Worm (Caenorhabditis elegans) whole organism, L3 larva: ENCODE data around the gene dsl-2.

Experiments
- jun-1 ChIP-seq: fragments of 150-350 bp; optimal IDR thresholded peaks from 2 replicates; lab custom pipeline; 2014; ENCODE audit warnings: missing biosample characterization, missing genetic modification reagents, missing genetic modification characterization
- nhr-23 ChIP-seq: fragments of 150-350 bp; optimal IDR thresholded peaks from 2 replicates; lab custom pipeline; 2014; ENCODE audit warnings: missing biosample characterization, missing genetic modification reagents, missing genetic modification characterization
- sea-2 ChIP-seq: fragments of 150-350 bp; sonication (generic microtip); optimal IDR thresholded peaks from 4 replicates; lab custom pipeline; 2014; ENCODE audit warnings: missing biosample characterization, missing genetic modification reagents, missing genetic modification characterization
- ztf-4 ChIP-seq: fragments of 150-350 bp; optimal IDR thresholded peaks from 2 replicates; lab custom pipeline; 2014; ENCODE audit warnings: missing biosample characterization, missing genetic modification characterization

DNA sequence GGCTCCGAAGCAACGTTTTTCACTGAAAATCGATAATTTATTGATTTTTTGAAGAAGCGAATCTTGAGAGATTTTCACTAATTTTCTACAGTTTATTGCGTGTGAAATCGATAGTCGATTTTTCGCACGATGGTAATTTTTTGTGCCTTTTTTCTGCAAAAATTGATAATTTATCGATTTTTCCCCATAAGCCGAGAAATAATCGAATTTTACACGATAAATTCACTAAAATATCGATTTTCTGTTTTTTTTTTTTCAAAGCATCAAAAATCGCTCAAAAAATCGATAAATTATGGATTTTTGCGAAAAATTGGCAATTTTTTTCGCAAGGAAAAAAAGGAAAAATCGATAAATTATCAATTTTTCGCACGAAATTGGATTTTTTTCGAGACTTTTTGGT is 31.0 kb upstream of the dsl-2 start:
- TF ChIP-seq sea-2 (no peak), jun-1 (tag; lab: Kevin White, UChicago) (no peak), ztf-4 (tag; lab: Kevin White, UChicago) (no peak), nhr-23 (tag; lab: Kevin White, UChicago) (no peak)
